Fruit fly (Drosophila melanogaster) whole organism, embryonic: ENCODE measurements around the gene Arfip.

Source experiments
- Aef1 ChIP-seq: fragments of 200-800 bp; sonication (Bioruptor generic); IDR thresholded peaks from 3 replicates; pipeline ENCODE4 v1.3.6; 2022; ENCODE audit warnings: missing biosample characterization, missing genetic modification characterization
- B-H2 ChIP-seq: fragments of 200-800 bp; sonication (Bioruptor generic); optimal IDR thresholded peaks from 2 replicates; lab custom pipeline; 2018; ENCODE audit warnings: missing biosample characterization, mild to moderate bottlenecking, missing genetic modification characterization
- CG10366 ChIP-seq: fragments of 200-800 bp; sonication (Bioruptor generic); IDR thresholded peaks from 2 replicates; pipeline ENCODE4 v1.3.6; 2022; ENCODE audit warnings: missing biosample characterization, missing genetic modification characterization
- CG10654 ChIP-seq: fragments of 200-800 bp; sonication (Bioruptor generic); optimal IDR thresholded peaks from 2 replicates; lab custom pipeline; 2016; ENCODE audit warnings: missing biosample characterization, missing genetic modification characterization
- CG11456 ChIP-seq: fragments of 200-800 bp; sonication (Bioruptor generic); IDR thresholded peaks from 3 replicates; pipeline ENCODE4 v1.3.6; 2022; ENCODE audit warnings: missing biosample characterization, missing genetic modification characterization
- CG12071 ChIP-seq: fragments of 200-800 bp; sonication (Bioruptor generic); optimal IDR thresholded peaks from 3 replicates; lab custom pipeline; 2018; ENCODE audit warnings: missing biosample characterization, mild to moderate bottlenecking, missing genetic modification characterization
- CG12659 ChIP-seq: fragments of 200-800 bp; sonication (Bioruptor generic); optimal IDR thresholded peaks from 3 replicates; lab custom pipeline; 2017; ENCODE audit warnings: mild to moderate bottlenecking, missing biosample characterization, missing genetic modification reagents, missing genetic modification characterization
- CG13287 ChIP-seq: fragments of 200-800 bp; sonication (Bioruptor generic); IDR thresholded peaks from 2 replicates; pipeline ENCODE4 v1.3.6; 2022; ENCODE audit warnings: missing biosample characterization, missing genetic modification characterization; ENCODE audit not compliant: partially characterized antibody
- CG33557 ChIP-seq: fragments of 200-800 bp; sonication (Bioruptor generic); optimal IDR thresholded peaks from 2 replicates; lab custom pipeline; 2019; ENCODE audit warnings: missing biosample characterization, mild to moderate bottlenecking, missing genetic modification characterization, moderate library complexity
- CG34224 ChIP-seq: fragments of 200-800 bp; sonication (Bioruptor generic); IDR thresholded peaks from 3 replicates; pipeline ENCODE4 v1.3.6; 2022; ENCODE audit warnings: missing biosample characterization, missing genetic modification characterization; ENCODE audit not compliant: partially characterized antibody
- CG4404 ChIP-seq: fragments of 200-800 bp; sonication (Bioruptor generic); IDR thresholded peaks from 2 replicates; pipeline ENCODE4 v1.3.6; 2022; ENCODE audit warnings: missing biosample characterization, missing genetic modification characterization
- CG4617 ChIP-seq: fragments of 200-800 bp; sonication (Bioruptor generic); optimal IDR thresholded peaks from 3 replicates; lab custom pipeline; 2016; ENCODE audit warnings: missing biosample characterization, missing genetic modification characterization, borderline replicate concordance
- CG7928 ChIP-seq: fragments of 200-800 bp; sonication (Bioruptor generic); optimal IDR thresholded peaks from 2 replicates; lab custom pipeline; 2017; ENCODE audit warnings: missing biosample characterization, mild to moderate bottlenecking, missing genetic modification characterization
- CG7987 ChIP-seq: fragments of 200-800 bp; sonication (Bioruptor generic); optimal IDR thresholded peaks from 2 replicates; lab custom pipeline; 2018; ENCODE audit warnings: missing biosample characterization, mild to moderate bottlenecking, missing genetic modification characterization, moderate library complexity
- CG9817 ChIP-seq: fragments of 200-800 bp; sonication (Bioruptor generic); optimal IDR thresholded peaks from 2 replicates; lab custom pipeline; 2018; ENCODE audit warnings: missing biosample characterization, mild to moderate bottlenecking, missing genetic modification characterization, moderate library complexity
- Doc3 ChIP-seq: fragments of 200-800 bp; sonication (Bioruptor generic); IDR thresholded peaks from 3 replicates; pipeline ENCODE4 v1.3.6; 2022; ENCODE audit warnings: missing biosample characterization, missing genetic modification characterization; ENCODE audit not compliant: partially characterized antibody
- Dp ChIP-seq: fragments of 200-800 bp; sonication (Bioruptor generic); optimal IDR thresholded peaks from 2 replicates; lab custom pipeline; 2018; ENCODE audit warnings: missing biosample characterization, mild to moderate bottlenecking, missing genetic modification characterization, moderate library complexity
- E2f2 ChIP-seq: fragments of 200-800 bp; sonication (Bioruptor generic); IDR thresholded peaks from 2 replicates; pipeline ENCODE4 v1.3.6; 2022; ENCODE audit warnings: missing biosample characterization, missing genetic modification characterization
- Ets65A ChIP-seq: fragments of 200-800 bp; sonication (Bioruptor generic); peaks from one replicate; lab custom pipeline; 2016; ENCODE audit warnings: missing biosample characterization, missing genetic modification characterization
- Fer1 ChIP-seq: fragments of 200-800 bp; sonication (Bioruptor generic); optimal IDR thresholded peaks from 2 replicates; lab custom pipeline; 2017; ENCODE audit warnings: missing biosample characterization, mild to moderate bottlenecking, missing genetic modification characterization
- Fer3 ChIP-seq: fragments of 200-800 bp; sonication (Bioruptor generic); optimal IDR thresholded peaks from 2 replicates; lab custom pipeline; 2018; ENCODE audit warnings: missing biosample characterization, mild to moderate bottlenecking, missing genetic modification characterization, moderate library complexity
- GATAe ChIP-seq: fragments of 200-800 bp; sonication (Bioruptor generic); conservative IDR thresholded peaks from 2 replicates; pipeline ENCODE4 v1.3.6; 2022; ENCODE audit warnings: missing biosample characterization, missing genetic modification characterization
- HHEX ChIP-seq: fragments of 200-800 bp; sonication (Bioruptor generic); optimal IDR thresholded peaks from 3 replicates; lab custom pipeline; 2017; ENCODE audit warnings: missing biosample characterization, mild to moderate bottlenecking, missing genetic modification characterization, missing genetic modification reagents
- HLH4C ChIP-seq: fragments of 200-800 bp; sonication (Bioruptor generic); IDR thresholded peaks from 3 replicates; pipeline ENCODE4 v1.3.6; 2022; ENCODE audit warnings: missing biosample characterization, missing genetic modification characterization; ENCODE audit not compliant: partially characterized antibody
- HmgZ ChIP-seq: fragments of 200-800 bp; sonication (Bioruptor generic); optimal IDR thresholded peaks from 2 replicates; lab custom pipeline; 2018; ENCODE audit warnings: missing biosample characterization, mild to moderate bottlenecking, missing genetic modification characterization
- Hmx ChIP-seq: fragments of 200-800 bp; sonication (Bioruptor generic); optimal IDR thresholded peaks from 2 replicates; lab custom pipeline; 2016; ENCODE audit warnings: missing biosample characterization, missing genetic modification characterization
- Lhr ChIP-seq: fragments of 200-800 bp; sonication (Bioruptor generic); optimal IDR thresholded peaks from 3 replicates; lab custom pipeline; 2017; ENCODE audit warnings: mild to moderate bottlenecking, missing biosample characterization, missing genetic modification reagents, missing genetic modification characterization
- Lpt ChIP-seq: fragments of >200 bp; optimal IDR thresholded peaks from 2 replicates; lab custom pipeline; 2018; ENCODE audit warnings: missing biosample characterization, missing genetic modification characterization
- MBD-R2 ChIP-seq: fragments of 200-800 bp; sonication (Bioruptor generic); IDR thresholded peaks from 2 replicates; pipeline ENCODE4 v1.3.6; 2022; ENCODE audit warnings: missing biosample characterization, missing genetic modification characterization
- MESR4 ChIP-seq: fragments of 200-800 bp; sonication (Bioruptor generic); optimal IDR thresholded peaks from 2 replicates; lab custom pipeline; 2018; ENCODE audit warnings: missing biosample characterization, mild to moderate bottlenecking, missing genetic modification characterization, moderate library complexity
- Usf ChIP-seq: fragments of 200-800 bp; sonication (Bioruptor generic); optimal IDR thresholded peaks from 2 replicates; lab custom pipeline; 2017; ENCODE audit warnings: missing genotype, missing biosample characterization, missing genetic modification characterization
- YL-1 ChIP-seq: fragments of 200-800 bp; sonication (Bioruptor generic); optimal IDR thresholded peaks from 3 replicates; lab custom pipeline; 2017; ENCODE audit warnings: missing biosample characterization, mild to moderate bottlenecking, missing genetic modification characterization
- amos ChIP-seq: fragments of 200-800 bp; sonication (Bioruptor generic); IDR thresholded peaks from 2 replicates; pipeline ENCODE4 v1.3.6; 2022; ENCODE audit warnings: missing biosample characterization, missing genetic modification characterization; ENCODE audit not compliant: partially characterized antibody
- chinmo ChIP-seq: fragments of 200-800 bp; sonication (Bioruptor generic); IDR thresholded peaks from 4 replicates; pipeline ENCODE4 v1.3.6; 2022; ENCODE audit warnings: missing biosample characterization, missing genetic modification characterization; ENCODE audit not compliant: partially characterized antibody
- chn ChIP-seq: fragments of 200-800 bp; sonication (Bioruptor generic); optimal IDR thresholded peaks from 2 replicates; lab custom pipeline; 2016; ENCODE audit warnings: missing biosample characterization, missing genetic modification characterization
- dpn ChIP-seq, 2 experiments: fragments of 200-800 bp; sonication (Bioruptor generic); optimal IDR thresholded peaks; 3 replicates each; lab custom pipeline; 2016; ENCODE audit warnings: missing biosample characterization in 2 of 2, missing genetic modification characterization in 2 of 2
- exex ChIP-seq: fragments of 200-800 bp; sonication (Bioruptor generic); optimal IDR thresholded peaks from 4 replicates; lab custom pipeline; 2018; ENCODE audit warnings: missing biosample characterization, mild to moderate bottlenecking, missing genetic modification characterization, moderate library complexity
- gem ChIP-seq: fragments of 200-800 bp; sonication (Bioruptor generic); optimal IDR thresholded peaks from 2 replicates; lab custom pipeline; 2019; ENCODE audit warnings: missing biosample characterization, mild to moderate bottlenecking, missing genetic modification characterization, moderate library complexity
- hbn ChIP-seq: fragments of 200-800 bp; sonication (Bioruptor generic); IDR thresholded peaks from 2 replicates; pipeline ENCODE4 v1.3.6; 2022; ENCODE audit warnings: missing biosample characterization, missing genetic modification characterization; ENCODE audit not compliant: partially characterized antibody
- kni ChIP-seq: fragments of 200-800 bp; sonication (Bioruptor generic); optimal IDR thresholded peaks from 3 replicates; lab custom pipeline; 2017; ENCODE audit warnings: mild to moderate bottlenecking, missing biosample characterization, missing genetic modification reagents, missing genetic modification characterization
- lab ChIP-seq: fragments of 200-800 bp; sonication (Bioruptor generic); optimal IDR thresholded peaks from 3 replicates; lab custom pipeline; 2017; ENCODE audit warnings: missing biosample characterization, missing genetic modification characterization, mild to moderate bottlenecking, moderate library complexity, missing genetic modification reagents
- oc ChIP-seq: fragments of 200-800 bp; sonication (Bioruptor generic); optimal IDR thresholded peaks from 2 replicates; lab custom pipeline; 2018; ENCODE audit warnings: missing biosample characterization, mild to moderate bottlenecking, missing genetic modification characterization, moderate library complexity
- pnt ChIP-seq: fragments of 200-800 bp; sonication (Bioruptor generic); optimal IDR thresholded peaks from 3 replicates; lab custom pipeline; 2016; ENCODE audit warnings: missing biosample characterization, missing genetic modification characterization
- ranshi ChIP-seq: fragments of 200-800 bp; sonication (Bioruptor generic); IDR thresholded peaks from 2 replicates; pipeline ENCODE4 v1.3.6; 2022; ENCODE audit warnings: missing biosample characterization, missing genetic modification characterization
- row ChIP-seq: fragments of 200-800 bp; sonication (Bioruptor generic); IDR thresholded peaks from 3 replicates; pipeline ENCODE4 v1.3.6; 2022; ENCODE audit warnings: missing biosample characterization, missing genetic modification characterization
- sna ChIP-seq: fragments of 200-800 bp; sonication (Bioruptor generic); IDR thresholded peaks from 2 replicates; pipeline ENCODE4 v1.3.6; 2022; ENCODE audit warnings: missing biosample characterization, missing genetic modification characterization; ENCODE audit not compliant: partially characterized antibody
- sr ChIP-seq: fragments of 200-800 bp; sonication (Bioruptor generic); IDR thresholded peaks from 3 replicates; pipeline ENCODE4 v1.3.6; 2022; ENCODE audit warnings: missing biosample characterization, missing genetic modification characterization
- tll ChIP-seq, 2 experiments: fragments of 200-800 bp in 1 of 2; fragments of >200 bp in 1 of 2; sonication (Bioruptor generic) in 1 of 2; optimal IDR thresholded peaks; 2 replicates each; lab custom pipeline; 2017 to 2019; ENCODE audit warnings: missing biosample characterization in 2 of 2, missing genetic modification characterization in 2 of 2, mild to moderate bottlenecking in 1 of 2, moderate library complexity in 1 of 2
- unc-4 ChIP-seq: fragments of 200-800 bp; sonication (Bioruptor generic); IDR thresholded peaks from 2 replicates; pipeline ENCODE4 v1.3.6; 2022; ENCODE audit warnings: missing biosample characterization, missing genetic modification characterization; ENCODE audit not compliant: partially characterized antibody

Arfip gene

DNA sequence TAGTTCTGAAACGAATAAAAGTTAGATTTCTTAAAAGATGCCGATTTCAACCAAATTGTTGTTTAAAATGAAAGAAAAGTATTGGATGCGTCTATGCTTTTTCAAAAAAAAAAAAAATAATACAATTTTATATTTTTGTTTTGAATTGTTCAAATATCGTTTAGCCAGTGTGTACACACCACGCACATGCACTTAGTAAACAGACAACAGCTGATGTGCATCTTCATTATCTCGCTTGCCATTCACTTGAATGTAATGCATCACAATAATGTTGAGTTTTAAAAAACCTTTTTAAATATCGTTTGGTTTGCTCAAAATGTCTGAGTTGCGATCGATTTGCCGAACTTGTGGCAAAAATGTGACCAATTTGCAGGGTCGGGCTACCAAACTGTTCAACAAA is 1.2 kb upstream of the Arfip start, which contains the start of gene CG31441 (continued):
- TF ChIP-seq CG9817 (tag; lab: Kevin White, UChicago): no peak
- TF ChIP-seq dpn (GFP tag; optimal IDR thresholded peaks at IDR 0.05; lab: Kevin White, UChicago): no peak
- peak; percentile 56 for TF ChIP-seq Ets65A
- no peak for TF ChIP-seq CG10654 (GFP tag; lab: Kevin White, UChicago)
- TF ChIP-seq Lhr (GFP tag; lab: Kevin White, UChicago): peak; percentile 6
- TF ChIP-seq kni (GFP tag; lab: Kevin White, UChicago): no peak
- TF ChIP-seq row (GFP tag; lab: Robert Waterston, UW): 0 out of 3 replicates have a peak, but pooled peaks have one; percentile 12
- TF ChIP-seq HLH4C (GFP tag; lab: Robert Waterston, UW): no peak; the same call in 2 of the 3 replicates
- no peak for TF ChIP-seq CG11456 (GFP tag; lab: Robert Waterston, UW)
- peak; percentile 69 for TF ChIP-seq Dp (GFP tag; lab: Kevin White, UChicago)
- peak; percentile 2 for TF ChIP-seq Fer1
- TF ChIP-seq sr: no peak
- TF ChIP-seq CG13287 (GFP tag; lab: Robert Waterston, UW): peak; percentile 64; the same call in 1 of the 2 replicates
- TF ChIP-seq Fer3 (tag; lab: Kevin White, UChicago): no peak
- peak; percentile 7 for TF ChIP-seq CG12659
- peak; percentile 85 for TF ChIP-seq MBD-R2 (GFP tag; lab: Robert Waterston, UW)
- no peak for TF ChIP-seq lab
- TF ChIP-seq CG4617 (GFP tag; lab: Kevin White, UChicago): peak; percentile 37
- peak; percentile 26 for TF ChIP-seq B-H2
- no peak for TF ChIP-seq CG7928 (GFP tag; lab: Kevin White, UChicago)
- peak; percentile 18 for TF ChIP-seq MESR4
- no peak for TF ChIP-seq pnt (GFP tag; lab: Kevin White, UChicago)
- no peak for TF ChIP-seq Lpt (GFP tag; lab: Kevin White, UChicago)
- peak; percentile 56; the same call in 1 of the 3 replicates for TF ChIP-seq Doc3 (GFP tag; lab: Robert Waterston, UW)
- TF ChIP-seq E2f2: peak; percentile 81
- TF ChIP-seq CG4404: no peak
- TF ChIP-seq gem: no peak
- no peak for TF ChIP-seq CG33557 (GFP tag; lab: Kevin White, UChicago)
- peak; percentile 56; the same call in 1 of the 2 replicates for TF ChIP-seq unc-4 (GFP tag; lab: Robert Waterston, UW)
- TF ChIP-seq tll (GFP tag; optimal IDR thresholded peaks at IDR 0.05; lab: Kevin White, UChicago): no peak
- no peak for TF ChIP-seq CG10366
- TF ChIP-seq CG34224 (GFP tag; lab: Robert Waterston, UW): peak; percentile 75
- no peak for TF ChIP-seq ranshi (GFP tag; lab: Robert Waterston, UW)
- no peak for TF ChIP-seq Usf (GFP tag; lab: Kevin White, UChicago)
- peak; percentile 32; the same call in 1 of the 2 replicates for TF ChIP-seq amos
- no peak for TF ChIP-seq CG7987
- peak; percentile 63 for TF ChIP-seq hbn (GFP tag; lab: Robert Waterston, UW)
- no peak for TF ChIP-seq HHEX (GFP tag; lab: Kevin White, UChicago)
- no peak for TF ChIP-seq Hmx (GFP tag; lab: Kevin White, UChicago)
- no peak for TF ChIP-seq chn (GFP tag; lab: Kevin White, UChicago)
- no peak for TF ChIP-seq exex (tag; lab: Kevin White, UChicago)
- no peak for TF ChIP-seq CG12071 (GFP tag; lab: Kevin White, UChicago)
- TF ChIP-seq chinmo (GFP tag; lab: Robert Waterston, UW): 0 out of 4 replicates have a peak, but pooled peaks have one; percentile 62
- TF ChIP-seq HmgZ: peak; percentile 38
- TF ChIP-seq YL-1 (GFP tag; lab: Kevin White, UChicago): no peak
- TF ChIP-seq oc (tag; lab: Kevin White, UChicago): no peak
- no peak for TF ChIP-seq Aef1 (GFP tag; lab: Robert Waterston, UW)
- no peak for TF ChIP-seq GATAe
- 0 out of 2 replicates have a peak, but pooled peaks have one; percentile 50 for TF ChIP-seq sna (GFP tag; lab: Robert Waterston, UW)
